Worm (Caenorhabditis elegans) whole organism, L4 larva: ENCODE data around the gene Y6G8.2.
A peak's percentile ranks its signal among the peaks of the same experiment; 100 is the strongest.

Source experiments
- R02D3.7 ChIP-seq: fragments of 150-350 bp; sonication (generic microtip); optimal IDR thresholded peaks from 3 replicates; lab custom pipeline; 2014; ENCODE audit warnings: missing biosample characterization, missing genetic modification characterization
- T20F7.1 ChIP-seq: fragments of 200-800 bp; sonication (Bioruptor generic); optimal IDR thresholded peaks from 2 replicates; lab custom pipeline; 2018; ENCODE audit warnings: mild to moderate bottlenecking, missing genetic modification characterization, missing compliant biosample characterization
- Y48G9A.11 ChIP-seq: fragments of 200-800 bp; sonication (Bioruptor generic); IDR thresholded peaks from 2 replicates; pipeline ENCODE4 v1.3.6; 2022; ENCODE audit warnings: missing genetic modification reagents, missing genetic modification characterization, missing compliant biosample characterization
- Y75B8A.6 ChIP-seq: fragments of 200-800 bp; sonication (Bioruptor generic); IDR thresholded peaks from 2 replicates; pipeline ENCODE4 v1.3.6; 2022; ENCODE audit warnings: missing genetic modification reagents, missing genetic modification characterization, missing compliant biosample characterization
- attf-4 ChIP-seq: sonication (generic microtip); optimal IDR thresholded peaks from 3 replicates; lab custom pipeline; 2017; ENCODE audit warnings: missing biosample characterization, missing genetic modification characterization
- ceh-20 ChIP-seq: fragments of 200-800 bp; sonication (Bioruptor generic); IDR thresholded peaks from 2 replicates; pipeline ENCODE4 v1.3.6; 2022; ENCODE audit warnings: missing genetic modification reagents, missing genetic modification characterization, missing compliant biosample characterization
- ceh-32 ChIP-seq: sonication (generic microtip); optimal IDR thresholded peaks from 2 replicates; lab custom pipeline; 2016; ENCODE audit warnings: mild to moderate bottlenecking, missing genetic modification characterization, missing compliant biosample characterization; ENCODE audit not compliant: poor library complexity
- ctbp-1 ChIP-seq: fragments of 200-800 bp; sonication (Bioruptor generic); IDR thresholded peaks from 2 replicates; pipeline ENCODE4 v1.3.6; 2022; ENCODE audit warnings: missing genetic modification reagents, missing genetic modification characterization, missing compliant biosample characterization
- daf-12 ChIP-seq: fragments of 150-350 bp; optimal IDR thresholded peaks from 2 replicates; lab custom pipeline; 2014; ENCODE audit warnings: missing biosample characterization, missing genetic modification reagents, missing genetic modification characterization
- daf-16 ChIP-seq, 3 experiments: sonication (generic microtip); optimal IDR thresholded peaks; 2 replicates each; lab custom pipeline; 2016 to 2017; ENCODE audit warnings: missing genetic modification characterization in 3 of 3, missing genetic modification reagents in 3 of 3, mild to moderate bottlenecking in 2 of 3, missing compliant biosample characterization in 2 of 3, missing biosample characterization in 1 of 3, moderate library complexity in 1 of 3
- daf-8 ChIP-seq: fragments of 200-800 bp; sonication (Bioruptor generic); IDR thresholded peaks from 2 replicates; pipeline ENCODE4 v1.3.6; 2022; ENCODE audit warnings: missing genetic modification characterization, missing compliant biosample characterization
- dmd-6 ChIP-seq: fragments of 200-800 bp; sonication (Bioruptor generic); IDR thresholded peaks from 2 replicates; pipeline ENCODE4 v1.3.6; 2022; ENCODE audit warnings: missing genetic modification reagents, missing genetic modification characterization, missing compliant biosample characterization
- duxl-1 ChIP-seq: sonication (generic microtip); optimal IDR thresholded peaks from 2 replicates; lab custom pipeline; 2016; ENCODE audit warnings: mild to moderate bottlenecking, missing genetic modification characterization, moderate library complexity, missing compliant biosample characterization; ENCODE audit not compliant: poor library complexity
- dve-1 ChIP-seq: sonication (generic microtip); optimal IDR thresholded peaks from 2 replicates; lab custom pipeline; 2017; ENCODE audit warnings: antibody characterized with exemption, mild to moderate bottlenecking, missing genetic modification characterization, missing compliant biosample characterization; ENCODE audit not compliant: insufficient read depth
- egl-43 ChIP-seq: fragments of 200-800 bp; sonication (Bioruptor generic); IDR thresholded peaks from 2 replicates; pipeline ENCODE4 v1.3.6; 2022; ENCODE audit warnings: missing genetic modification reagents, missing genetic modification characterization, missing compliant biosample characterization
- fos-1 ChIP-seq: fragments of 150-350 bp; optimal IDR thresholded peaks from 2 replicates; lab custom pipeline; 2014; ENCODE audit warnings: missing biosample characterization, missing genetic modification characterization
- hif-1 ChIP-seq, 2 experiments: sonication (generic microtip); optimal IDR thresholded peaks; 2 replicates each; lab custom pipeline; 2016 to 2017; ENCODE audit warnings: missing compliant biosample characterization in 2 of 2, missing genetic modification characterization in 2 of 2, missing genetic modification reagents in 2 of 2, missing genotype in 2 of 2, mild to moderate bottlenecking in 1 of 2
- hlh-11 ChIP-seq: fragments of 200-800 bp; sonication (Bioruptor generic); optimal IDR thresholded peaks from 2 replicates; lab custom pipeline; 2018; ENCODE audit warnings: mild to moderate bottlenecking, missing genetic modification characterization, missing compliant biosample characterization
- lim-7 ChIP-seq: fragments of 200-800 bp; sonication (Bioruptor generic); IDR thresholded peaks from 2 replicates; pipeline ENCODE4 v1.3.6; 2022; ENCODE audit warnings: missing genetic modification characterization, missing compliant biosample characterization
- lin-13 ChIP-seq: fragments of 150-350 bp; optimal IDR thresholded peaks from 2 replicates; lab custom pipeline; 2014; ENCODE audit warnings: missing biosample characterization, missing genetic modification reagents, missing genetic modification characterization
- lin-15B ChIP-seq: fragments of 150-350 bp; sonication (generic microtip); optimal IDR thresholded peaks from 3 replicates; lab custom pipeline; 2014; ENCODE audit warnings: missing biosample characterization, missing genetic modification characterization
- lin-29 ChIP-seq: fragments of 200-800 bp; sonication (Bioruptor generic); IDR thresholded peaks from 2 replicates; pipeline ENCODE4 v1.3.6; 2022; ENCODE audit warnings: missing genetic modification reagents, missing genetic modification characterization, missing compliant biosample characterization
- mdt-29 ChIP-seq: fragments of 200-800 bp; sonication (Bioruptor generic); IDR thresholded peaks from 2 replicates; pipeline ENCODE4 v1.3.6; 2022; ENCODE audit warnings: missing genetic modification reagents, missing genetic modification characterization, missing compliant biosample characterization
- mes-2 ChIP-seq: sonication (generic microtip); optimal IDR thresholded peaks from 2 replicates; lab custom pipeline; 2016; ENCODE audit warnings: missing genotype, mild to moderate bottlenecking, missing genetic modification characterization, missing compliant biosample characterization; ENCODE audit not compliant: poor library complexity, severe bottlenecking
- mxl-2 ChIP-seq: fragments of 200-800 bp; sonication (Bioruptor generic); conservative IDR thresholded peaks from 2 replicates; pipeline ENCODE4 v1.3.6; 2022; ENCODE audit warnings: missing genetic modification reagents, missing genetic modification characterization, missing compliant biosample characterization
- nhr-28 ChIP-seq: fragments of 150-350 bp; optimal IDR thresholded peaks from 2 replicates; lab custom pipeline; 2014; ENCODE audit warnings: missing biosample characterization, missing genetic modification characterization
- nhr-77 ChIP-seq: fragments of 150-350 bp; optimal IDR thresholded peaks from 2 replicates; lab custom pipeline; 2014; ENCODE audit warnings: missing biosample characterization, missing genetic modification characterization
- pha-4 ChIP-seq, 2 experiments: fragments of 150-350 bp in 1 of 2; fragments of 200-800 bp in 1 of 2; sonication (Bioruptor generic) in 1 of 2; IDR thresholded peaks in 1 of 2; optimal IDR thresholded peaks in 1 of 2; 2 replicates each; pipeline versions ENCODE4 v1.3.6 to Lab custom; 2014 to 2022; ENCODE audit warnings: missing genetic modification characterization in 2 of 2, missing genetic modification reagents in 2 of 2, missing biosample characterization in 1 of 2, missing compliant biosample characterization in 1 of 2
- pqm-1 ChIP-seq: sonication (generic microtip); optimal IDR thresholded peaks from 2 replicates; lab custom pipeline; 2017; ENCODE audit warnings: missing biosample characterization, missing genetic modification characterization
- saeg-2 ChIP-seq: fragments of 200-800 bp; sonication (Bioruptor generic); IDR thresholded peaks from 2 replicates; pipeline ENCODE4 v1.3.6; 2022; ENCODE audit warnings: missing genetic modification reagents, missing genetic modification characterization, missing compliant biosample characterization
- sdz-12 ChIP-seq: fragments of 200-800 bp; sonication (Bioruptor generic); optimal IDR thresholded peaks from 2 replicates; lab custom pipeline; 2018; ENCODE audit warnings: mild to moderate bottlenecking, missing genetic modification characterization, missing compliant biosample characterization
- snpc-4 ChIP-seq: fragments of 150-350 bp; optimal IDR thresholded peaks from 2 replicates; lab custom pipeline; 2014; ENCODE audit warnings: missing biosample characterization, missing genetic modification characterization
- spr-1 ChIP-seq: sonication (generic microtip); optimal IDR thresholded peaks from 2 replicates; lab custom pipeline; 2016; ENCODE audit warnings: mild to moderate bottlenecking, missing genetic modification characterization, missing compliant biosample characterization
- unc-39 ChIP-seq: sonication (generic microtip); optimal IDR thresholded peaks from 2 replicates; lab custom pipeline; 2017; ENCODE audit warnings: missing biosample characterization, missing genetic modification characterization
- zfp-2 ChIP-seq: sonication (generic microtip); optimal IDR thresholded peaks from 2 replicates; lab custom pipeline; 2016; ENCODE audit warnings: mild to moderate bottlenecking, missing genetic modification characterization, missing compliant biosample characterization
- zip-11 ChIP-seq: fragments of 200-800 bp; sonication (Bioruptor generic); IDR thresholded peaks from 2 replicates; pipeline ENCODE4 v1.3.6; 2022; ENCODE audit warnings: missing genetic modification characterization, missing compliant biosample characterization
- zip-2 ChIP-seq: fragments of 150-350 bp; optimal IDR thresholded peaks from 2 replicates; lab custom pipeline; 2014; ENCODE audit warnings: missing biosample characterization, missing genetic modification characterization

Gene Y6G8.2

DNA sequence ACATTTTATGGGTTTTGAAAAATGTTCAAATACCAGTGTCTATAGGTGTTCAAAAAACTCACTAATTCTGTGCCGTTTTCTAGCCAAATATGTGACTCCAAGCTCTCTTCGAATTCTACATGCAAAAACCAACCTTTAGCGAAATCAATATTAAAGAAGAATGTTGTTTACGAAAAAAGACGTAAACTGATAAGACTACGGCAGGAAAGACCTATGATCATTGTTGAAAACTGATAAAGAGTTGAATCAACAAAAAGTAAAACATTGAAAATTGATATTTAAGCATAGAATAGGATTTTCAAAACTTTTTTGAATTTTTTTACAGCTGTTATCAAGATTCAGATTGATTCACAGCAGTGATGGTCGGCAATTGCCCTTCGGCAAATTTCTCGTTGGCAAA is at the start of gene Y6G8.2:
Y6G8.2 (minus strand) TSS at position 147 of the 400 bp plus-strand sequence.
- TF ChIP-seq lin-29, result no peak
- TF ChIP-seq dmd-6 (GFP tag; lab: Robert Waterston, UW), result peak; percentile 26; the same call in 1 of the 2 replicates
- no peak for TF ChIP-seq Y48G9A.11 (GFP tag; lab: Robert Waterston, UW)
- TF ChIP-seq zip-2 (tag; lab: Kevin White, UChicago), result no peak
- TF ChIP-seq nhr-28 (tag; lab: Kevin White, UChicago), result peak; percentile 44
- no peak for TF ChIP-seq daf-12 (tag; lab: Kevin White, UChicago)
- peak; percentile 5 for TF ChIP-seq duxl-1 (tag; lab: Kevin White, UChicago)
- peak; percentile 12 for TF ChIP-seq nhr-77
- TF ChIP-seq daf-16 (GFP tag; optimal IDR thresholded peaks at IDR 0.05; lab: Kevin White, UChicago), result peak in 1 of 2 experiments; percentile 20
- TF ChIP-seq daf-16 (tag; optimal IDR thresholded peaks at IDR 0.05; lab: Kevin White, UChicago), result peak; percentile 97
- peak; percentile 78 for TF ChIP-seq pqm-1
- TF ChIP-seq hlh-11 (tag; lab: Kevin White, UChicago), result peak; percentile 22
- peak; percentile 46 for TF ChIP-seq dve-1 (tag; lab: Kevin White, UChicago)
- TF ChIP-seq, all 104 proteins: peak for 8

DNA sequence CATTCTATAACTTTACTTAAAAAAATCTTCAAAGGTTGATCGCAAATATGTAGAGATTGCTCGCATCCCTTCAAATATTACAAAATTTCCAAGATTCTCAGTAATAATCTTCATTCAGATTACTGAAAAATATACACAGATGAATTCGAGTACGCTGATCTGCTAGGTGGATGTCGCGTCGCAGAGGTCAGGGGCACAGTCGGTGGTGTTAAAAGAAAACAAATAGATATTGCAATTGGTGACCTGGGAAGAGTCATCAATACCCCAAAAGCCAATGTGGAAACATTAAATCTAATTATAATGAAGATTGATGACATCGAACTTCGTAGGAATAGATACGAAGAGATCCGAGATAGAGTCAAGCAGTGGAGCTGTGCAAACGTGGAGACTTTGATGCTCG is 29.8 kb upstream of the Y6G8.2 start, which contains the start of gene F57G4.10:
F57G4.10 (plus strand) TSS at position 301 of the 400 bp plus-strand sequence.
- TF ChIP-seq ceh-20, result no peak
- TF ChIP-seq Y75B8A.6 (GFP tag; lab: Robert Waterston, UW), result no peak
- no peak for TF ChIP-seq daf-8 (GFP tag; lab: Robert Waterston, UW)
- TF ChIP-seq lin-13 (GFP tag; lab: Kevin White, UChicago), result no peak
- no peak for TF ChIP-seq ctbp-1

DNA sequence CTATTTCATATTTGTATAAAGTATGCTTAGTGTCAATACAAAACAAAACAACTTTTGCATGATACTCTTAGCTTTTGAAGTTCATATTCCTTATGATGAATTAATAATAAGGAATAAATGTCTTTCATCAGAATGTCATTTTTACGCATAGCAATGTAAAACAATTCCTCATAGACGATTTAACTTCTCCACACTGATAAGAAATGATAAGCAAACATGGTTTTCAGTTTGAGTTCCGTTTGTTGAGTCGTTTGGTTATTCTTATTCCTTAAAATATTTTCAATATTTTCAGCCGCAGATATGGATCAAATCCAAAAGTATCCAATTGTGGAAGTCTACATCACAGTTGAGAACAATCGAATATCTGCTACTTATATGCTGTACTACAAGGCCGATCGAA is 26.1 kb upstream of the Y6G8.2 start, which contains the start of gene F57G4.11:
F57G4.11 (plus strand) TSS at position 301 of the 400 bp plus-strand sequence.
- TF ChIP-seq dve-1 (tag; lab: Kevin White, UChicago) (no peak), mxl-2 (no peak), sdz-12 (GFP tag; lab: Kevin White, UChicago) (no peak), mes-2 (no peak), saeg-2 (GFP tag; lab: Robert Waterston, UW) (no peak), egl-43 (GFP tag; lab: Robert Waterston, UW) (no peak), T20F7.1 (GFP tag; lab: Kevin White, UChicago) (no peak), daf-16 (GFP tag; optimal IDR thresholded peaks at IDR 0.05; lab: Kevin White, UChicago) (no peak), daf-16 (tag; optimal IDR thresholded peaks at IDR 0.05; lab: Kevin White, UChicago) (no peak), zip-11 (no peak), pha-4 (GFP tag; IDR thresholded peaks at IDR 0.05; lab: Robert Waterston, UW) (no peak), pha-4 (tag; optimal IDR thresholded peaks at IDR 0.05; lab: Kevin White, UChicago) (no peak), hif-1 (tag; optimal IDR thresholded peaks at IDR 0.05; lab: Kevin White, UChicago) (no peak), hlh-11 (tag; lab: Kevin White, UChicago) (no peak), zfp-2 (tag; lab: Kevin White, UChicago) (no peak)
- TF ChIP-seq, all 104 proteins: peak for 0

DNA sequence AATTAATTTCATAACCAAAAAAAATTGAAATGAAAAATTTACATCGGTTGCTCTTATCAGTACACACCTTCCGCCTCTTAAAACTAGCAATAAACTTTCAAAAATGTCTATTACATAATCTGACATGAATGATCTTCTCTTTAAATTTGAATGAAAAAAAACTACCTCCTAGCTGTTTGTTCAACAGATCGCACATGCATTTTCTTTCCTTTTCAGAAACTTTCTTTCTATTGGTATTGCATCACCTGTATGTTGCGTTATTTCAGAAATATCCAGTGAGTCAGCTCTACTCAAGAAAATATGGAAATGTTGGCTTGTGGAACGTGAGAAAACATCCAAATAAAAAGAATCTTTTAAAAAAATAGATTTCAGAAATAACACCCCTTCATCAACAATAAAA is 24.5 kb upstream of the Y6G8.2 start, which contains the start of gene F57G4.1:
F57G4.1 (plus strand) TSS at position 301 of the 400 bp plus-strand sequence.
- TF ChIP-seq ceh-32 (tag; lab: Kevin White, UChicago) (no peak), R02D3.7 (no peak), lin-15B (tag; lab: Kevin White, UChicago) (no peak), T20F7.1 (GFP tag; lab: Kevin White, UChicago) (no peak), hlh-11 (tag; lab: Kevin White, UChicago) (no peak), nhr-77 (no peak), unc-39 (tag; lab: Kevin White, UChicago) (no peak), fos-1 (tag; lab: Kevin White, UChicago) (no peak), attf-4 (no peak), mes-2 (no peak), spr-1 (tag; lab: Kevin White, UChicago) (no peak), snpc-4 (tag; lab: Kevin White, UChicago) (no peak), ceh-20 (no peak), lim-7 (GFP tag; lab: Robert Waterston, UW) (no peak), mdt-29 (GFP tag; lab: Robert Waterston, UW) (no peak)
